Worm (Caenorhabditis elegans) whole organism, mixed stage, embryonic: ENCODE measurements around the gene ugtp-1.

Source experiments
- ceh-83 ChIP-seq: fragments of 200-800 bp; sonication (Bioruptor generic); optimal IDR thresholded peaks from 2 replicates; lab custom pipeline; 2018; ENCODE audit warnings: mild to moderate bottlenecking, missing genetic modification characterization, missing compliant biosample characterization
- elt-3 ChIP-seq: fragments of 150-350 bp; optimal IDR thresholded peaks from 2 replicates; lab custom pipeline; 2014; ENCODE audit warnings: missing biosample characterization, missing genetic modification characterization
- nhr-12 ChIP-seq: fragments of 150-350 bp; optimal IDR thresholded peaks from 2 replicates; lab custom pipeline; 2014; ENCODE audit warnings: missing biosample characterization, missing genetic modification characterization
- nhr-237 ChIP-seq: fragments of 150-350 bp; optimal IDR thresholded peaks from 2 replicates; lab custom pipeline; 2014; ENCODE audit warnings: missing biosample characterization, missing genetic modification characterization
- nhr-76 ChIP-seq: sonication (generic microtip); optimal IDR thresholded peaks from 2 replicates; lab custom pipeline; 2017; ENCODE audit warnings: missing biosample characterization, missing genetic modification characterization
- pha-4 ChIP-seq: fragments of 150-350 bp; optimal IDR thresholded peaks from 2 replicates; lab custom pipeline; 2018; ENCODE audit warnings: missing biosample characterization, missing genetic modification reagents, missing genetic modification characterization
- snpc-4 ChIP-seq: fragments of 150-350 bp; optimal IDR thresholded peaks from 2 replicates; lab custom pipeline; 2014; ENCODE audit warnings: missing biosample characterization, missing genetic modification characterization
- unc-39 ChIP-seq: fragments of 150-350 bp; optimal IDR thresholded peaks from 2 replicates; lab custom pipeline; 2014; ENCODE audit warnings: missing biosample characterization, missing genetic modification characterization
- ztf-11 ChIP-seq: fragments of 150-350 bp; optimal IDR thresholded peaks from 2 replicates; lab custom pipeline; 2014; ENCODE audit warnings: missing biosample characterization, missing genetic modification characterization

DNA sequence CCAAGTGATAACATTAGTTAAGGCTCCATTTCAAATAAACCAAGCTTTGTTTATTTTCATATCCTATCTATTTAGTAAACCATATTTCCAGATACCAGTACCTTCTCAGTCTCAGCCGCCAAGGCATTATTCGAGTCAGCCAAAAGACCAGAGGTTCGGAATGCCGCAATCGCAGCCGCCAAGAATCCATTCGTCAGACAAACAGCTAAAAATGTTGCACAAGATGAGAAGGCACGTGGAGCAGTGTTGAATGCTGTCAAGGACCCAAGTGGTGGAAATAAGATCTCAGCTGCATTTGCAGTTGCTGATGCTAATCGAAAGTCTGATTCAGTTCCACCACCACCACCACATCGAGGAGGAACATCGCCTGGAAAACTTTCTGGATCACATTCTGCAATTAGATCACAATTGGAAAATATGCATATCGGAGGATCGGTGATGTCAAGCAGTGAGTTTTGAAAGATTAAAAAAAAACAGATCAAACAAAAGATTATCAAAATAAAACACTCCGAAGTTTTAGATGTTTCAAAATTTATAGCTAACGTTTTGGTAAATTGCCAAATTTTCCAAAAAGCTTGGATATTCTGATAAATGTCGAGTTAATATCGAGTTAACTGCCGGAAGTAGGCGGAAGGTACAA lies 53.1 kb downstream of the ugtp-1 start:
- TF ChIP-seq pha-4 (no peak), ceh-83 (GFP tag; lab: Kevin White, UChicago) (no peak), unc-39 (tag; lab: Kevin White, UChicago) (no peak), elt-3 (no peak), nhr-237 (tag; lab: Kevin White, UChicago) (no peak), ztf-11 (tag; lab: Kevin White, UChicago) (no peak), nhr-12 (tag; lab: Kevin White, UChicago) (no peak), nhr-76 (tag; lab: Kevin White, UChicago) (no peak), snpc-4 (tag; lab: Kevin White, UChicago) (no peak)
